Worm (Caenorhabditis elegans): ENCODE results near the gene F14F7.5.

Gene F14F7.5

DNA sequence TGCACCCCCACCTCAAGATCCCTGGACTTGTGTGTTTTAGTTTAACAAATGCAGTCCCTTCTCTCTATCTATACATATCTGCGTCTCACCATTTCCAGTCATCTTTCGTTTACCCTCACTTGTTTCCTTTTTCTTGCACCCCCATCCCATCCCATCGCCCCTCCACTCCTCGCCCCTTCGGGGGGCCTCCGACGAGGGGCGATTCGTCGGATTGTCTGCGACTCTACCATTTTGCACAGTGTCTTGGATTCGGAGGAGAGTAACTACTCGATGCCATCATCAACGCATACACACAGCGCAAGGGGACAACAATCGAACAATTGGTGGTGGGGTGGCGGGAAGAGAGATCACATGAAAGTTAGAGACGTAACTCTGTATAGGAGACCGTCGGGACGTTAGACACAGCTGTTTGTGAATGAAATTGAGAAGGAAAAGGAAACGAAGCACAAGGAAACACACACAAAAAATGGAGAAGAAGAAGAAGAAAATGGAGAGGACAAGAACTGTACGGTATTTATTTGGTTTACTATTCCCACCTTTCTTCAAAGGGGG, 30.7 kb downstream of the F14F7.5 start:
- TF ChIP-seq nhr-90 (tag; optimal IDR thresholded peaks at IDR 0.05; ENCODE audit: poor library complexity) (peak; percentile 90), ceh-8 (GFP tag; optimal IDR thresholded peaks at IDR 0.05) (peak; percentile 74), nhr-11 (tag; optimal IDR thresholded peaks at IDR 0.05) (peak; percentile 81), nhr-20 (tag; optimal IDR thresholded peaks at IDR 0.05) (peak; percentile 96), ceh-63 (GFP tag; optimal IDR thresholded peaks at IDR 0.05) (no peak), lsy-2 (tag; optimal IDR thresholded peaks at IDR 0.05) (peak; percentile 90 to 92), alr-1 (tag; optimal IDR thresholded peaks at IDR 0.05; ENCODE audit: borderline replicate concordance) (no peak), lin-13 (GFP tag; optimal IDR thresholded peaks at IDR 0.05) (peak; percentile 85), ceh-88 (GFP tag; IDR thresholded peaks at IDR 0.05) (peak; percentile 81; the same call in 1 of the 2 replicates), hlh-4 (tag; optimal IDR thresholded peaks at IDR 0.05) (no peak), isw-1 (GFP tag; IDR thresholded peaks at IDR 0.05) (peak; percentile 79), irx-1 (tag; optimal IDR thresholded peaks at IDR 0.05) (peak; percentile 80), grh-1 (GFP tag; IDR thresholded peaks at IDR 0.05) (peak; percentile 48; the same call in 1 of the 2 replicates), snu-23 (GFP tag; optimal IDR thresholded peaks at IDR 0.05) (peak; percentile 98), C16A3.4 (tag; optimal IDR thresholded peaks at IDR 0.05) (peak; percentile 92), ama-1 (optimal IDR thresholded peaks at IDR 0.05) (peak; percentile 89), lin-14 (GFP tag; optimal IDR thresholded peaks at IDR 0.05) (peak; percentile 99), skn-1 (tag; optimal IDR thresholded peaks at IDR 0.05) (peak; percentile 79), mep-1 (tag; optimal IDR thresholded peaks at IDR 0.05) (peak; percentile 97), ceh-82 (tag; optimal IDR thresholded peaks at IDR 0.05) (peak; percentile 88 to 96 (median 93)), efl-3 (GFP tag; optimal IDR thresholded peaks at IDR 0.05) (no peak), mab-9 (GFP tag; IDR thresholded peaks at IDR 0.05) (peak; percentile 84; the same call in 1 of the 2 replicates), nhr-19 (GFP tag; conservative IDR thresholded peaks at IDR 0.05) (peak; percentile 87), sptf-1 (tag; optimal IDR thresholded peaks at IDR 0.05) (no peak), unc-130 (tag; optimal IDR thresholded peaks at IDR 0.05) (peak; percentile 82), nhr-12 (tag; optimal IDR thresholded peaks at IDR 0.05) (no peak), jun-1 (tag; optimal IDR thresholded peaks at IDR 0.05) (peak; percentile 91), vab-15 (tag; optimal IDR thresholded peaks at IDR 0.05) (peak; percentile 61), nhr-77 (tag; optimal IDR thresholded peaks at IDR 0.05) (peak; percentile 96), C04F5.9 (tag; optimal IDR thresholded peaks at IDR 0.05) (peak; percentile 71), dpl-1 (GFP tag; optimal IDR thresholded peaks at IDR 0.05) (peak; percentile 57 to 75 (median 60)), efl-1 (optimal IDR thresholded peaks at IDR 0.05) (peak; percentile 78 to 84), efl-1 (GFP tag; optimal IDR thresholded peaks at IDR 0.05 in 1 of 2) (peak; percentile 52 to 95), nhr-84 (tag; optimal IDR thresholded peaks at IDR 0.05) (no peak), nhr-85 (tag) (peak; percentile 98), sox-4 (tag; optimal IDR thresholded peaks at IDR 0.05) (peak; percentile 88), sup-37 (GFP tag; optimal IDR thresholded peaks at IDR 0.05) (peak; percentile 66), nhr-76 (tag; optimal IDR thresholded peaks at IDR 0.05) (peak; percentile 57), unc-30 (tag; optimal IDR thresholded peaks at IDR 0.05) (no peak), ets-5 (GFP tag; IDR thresholded peaks at IDR 0.05) (no peak), pag-3 (tag; optimal IDR thresholded peaks at IDR 0.05; ENCODE audit: borderline replicate concordance, insufficient read depth) (peak; percentile 48), blmp-1 (tag; optimal IDR thresholded peaks at IDR 0.05) (peak; percentile 71), nhr-71 (tag; optimal IDR thresholded peaks at IDR 0.05) (peak; percentile 98), swsn-7 (tag; optimal IDR thresholded peaks at IDR 0.05) (peak; percentile 97), xbp-1 (tag; optimal IDR thresholded peaks at IDR 0.05) (peak; percentile 88), nhr-237 (tag; optimal IDR thresholded peaks at IDR 0.05) (peak; percentile 82), F16B12.6 (tag; optimal IDR thresholded peaks at IDR 0.05) (peak; percentile 11), tbx-2 (tag; optimal IDR thresholded peaks at IDR 0.05) (peak; percentile 94), elt-2 (tag; optimal IDR thresholded peaks at IDR 0.05) (peak; percentile 59), unc-86 (tag; optimal IDR thresholded peaks at IDR 0.05) (peak; percentile 94), aly-2 (tag; optimal IDR thresholded peaks at IDR 0.05) (peak; percentile 75), lir-3 (tag; optimal IDR thresholded peaks at IDR 0.05; ENCODE audit: poor library complexity) (peak; percentile 52), zip-4 (GFP tag; optimal IDR thresholded peaks at IDR 0.05) (peak; percentile 79)

All from whole organism, L1 larva.